Fruit fly (Drosophila melanogaster) whole organism, embryonic: Measurements from ENCODE around the gene Lcp65Aa.

Source experiments
- Blimp-1 ChIP-seq: fragments of 200-800 bp; sonication (Bioruptor generic); optimal IDR thresholded peaks from 3 replicates; lab custom pipeline; 2018; ENCODE audit warnings: missing biosample characterization, missing genetic modification characterization, mild to moderate bottlenecking, moderate library complexity, missing genetic modification reagents
- C15 ChIP-seq: fragments of 200-800 bp; sonication (Bioruptor generic); IDR thresholded peaks from 3 replicates; pipeline ENCODE4 v1.3.6; 2022; ENCODE audit warnings: missing biosample characterization, missing genetic modification characterization
- CG10462 ChIP-seq: fragments of 200-800 bp; sonication (Bioruptor generic); optimal IDR thresholded peaks from 2 replicates; lab custom pipeline; 2016; ENCODE audit warnings: missing biosample characterization, missing genetic modification characterization
- CG11696 ChIP-seq: fragments of 200-800 bp; sonication (Bioruptor generic); IDR thresholded peaks from 2 replicates; pipeline ENCODE4 v1.3.6; 2022; ENCODE audit warnings: missing biosample characterization, missing genetic modification characterization
- CG11723 ChIP-seq: fragments of 200-800 bp; sonication (Bioruptor generic); optimal IDR thresholded peaks from 2 replicates; lab custom pipeline; 2017; ENCODE audit warnings: missing biosample characterization, mild to moderate bottlenecking, missing genetic modification characterization
- CG12299 ChIP-seq: fragments of 200-800 bp; sonication (Bioruptor generic); optimal IDR thresholded peaks from 2 replicates; lab custom pipeline; 2018; ENCODE audit warnings: missing biosample characterization, mild to moderate bottlenecking, missing genetic modification characterization
- CG12769 ChIP-seq: fragments of 200-800 bp; sonication (Bioruptor generic); optimal IDR thresholded peaks from 2 replicates; lab custom pipeline; 2019; ENCODE audit warnings: missing biosample characterization, mild to moderate bottlenecking, missing genetic modification characterization, moderate library complexity
- CG13624 ChIP-seq: fragments of 200-800 bp; sonication (Bioruptor generic); optimal IDR thresholded peaks from 2 replicates; lab custom pipeline; 2016; ENCODE audit warnings: missing biosample characterization, missing genetic modification characterization
- CG13894 ChIP-seq: fragments of 200-800 bp; sonication (Bioruptor generic); optimal IDR thresholded peaks from 3 replicates; lab custom pipeline; 2018; ENCODE audit warnings: missing biosample characterization, mild to moderate bottlenecking, missing genetic modification characterization, moderate library complexity
- CG16863 ChIP-seq: fragments of 200-800 bp; sonication (Bioruptor generic); optimal IDR thresholded peaks from 3 replicates; lab custom pipeline; 2016; ENCODE audit warnings: missing biosample characterization, missing genetic modification characterization
- CG17385 ChIP-seq: fragments of 200-800 bp; sonication (Bioruptor generic); optimal IDR thresholded peaks from 3 replicates; lab custom pipeline; 2018; ENCODE audit warnings: missing biosample characterization, mild to moderate bottlenecking, missing genetic modification characterization
- CG17829 ChIP-seq: fragments of 200-800 bp; optimal IDR thresholded peaks from 2 replicates; lab custom pipeline; 2019; ENCODE audit warnings: missing biosample characterization, mild to moderate bottlenecking, missing genetic modification characterization, moderate library complexity
- CG18262 ChIP-seq: fragments of 200-800 bp; optimal IDR thresholded peaks from 3 replicates; lab custom pipeline; 2019; ENCODE audit warnings: missing biosample characterization, mild to moderate bottlenecking, missing genetic modification characterization, moderate library complexity
- CG18599 ChIP-seq: fragments of 200-800 bp; sonication (Bioruptor generic); optimal IDR thresholded peaks from 3 replicates; lab custom pipeline; 2017; ENCODE audit warnings: missing biosample characterization, missing genetic modification characterization, mild to moderate bottlenecking, moderate library complexity, missing genetic modification reagents
- CG30431 ChIP-seq: fragments of 200-800 bp; sonication (Bioruptor generic); optimal IDR thresholded peaks from 2 replicates; lab custom pipeline; 2017; ENCODE audit warnings: missing biosample characterization, missing genetic modification characterization
- CG43689 ChIP-seq: fragments of 200-800 bp; sonication (Bioruptor generic); IDR thresholded peaks from 2 replicates; pipeline ENCODE4 v1.3.6; 2022; ENCODE audit warnings: missing biosample characterization, missing genetic modification characterization
- CG4707 ChIP-seq: fragments of 200-800 bp; sonication (Bioruptor generic); optimal IDR thresholded peaks from 2 replicates; lab custom pipeline; 2018; ENCODE audit warnings: missing biosample characterization, mild to moderate bottlenecking, missing genetic modification characterization, moderate library complexity
- CG6654 ChIP-seq: fragments of 200-800 bp; sonication (Bioruptor generic); optimal IDR thresholded peaks from 2 replicates; lab custom pipeline; 2017; ENCODE audit warnings: missing biosample characterization, mild to moderate bottlenecking, missing genetic modification characterization
- CG7556 ChIP-seq: fragments of 200-800 bp; sonication (Bioruptor generic); optimal IDR thresholded peaks from 2 replicates; lab custom pipeline; 2017; ENCODE audit warnings: missing biosample characterization, mild to moderate bottlenecking, missing genetic modification characterization
- Deaf1 ChIP-seq: fragments of 200-800 bp; optimal IDR thresholded peaks from 3 replicates; lab custom pipeline; 2019; ENCODE audit warnings: missing biosample characterization, mild to moderate bottlenecking, missing genetic modification characterization, moderate library complexity
- Dp ChIP-seq: fragments of 200-800 bp; sonication (Bioruptor generic); optimal IDR thresholded peaks from 2 replicates; lab custom pipeline; 2018; ENCODE audit warnings: missing biosample characterization, mild to moderate bottlenecking, missing genetic modification characterization, moderate library complexity
- E2f2 ChIP-seq: fragments of 200-800 bp; sonication (Bioruptor generic); IDR thresholded peaks from 2 replicates; pipeline ENCODE4 v1.3.6; 2022; ENCODE audit warnings: missing biosample characterization, missing genetic modification characterization
- Eip74EF ChIP-seq, 2 experiments: fragments of 200-800 bp in 1 of 2; fragments of >200 bp in 1 of 2; sonication (Bioruptor generic) in 1 of 2; optimal IDR thresholded peaks; 2 replicates each; lab custom pipeline; 2017 to 2019; ENCODE audit warnings: missing biosample characterization in 2 of 2, missing genetic modification characterization in 2 of 2, mild to moderate bottlenecking in 1 of 2, moderate library complexity in 1 of 2
- Hr51 ChIP-seq, 2 experiments: fragments of 200-800 bp; sonication (Bioruptor generic); optimal IDR thresholded peaks; 2 replicates in 1 of 2; 3 replicates in 1 of 2; lab custom pipeline; 2016 to 2018; ENCODE audit warnings: missing biosample characterization in 2 of 2, missing genetic modification characterization in 2 of 2, mild to moderate bottlenecking in 1 of 2, moderate library complexity in 1 of 2
- Lhr ChIP-seq: fragments of 200-800 bp; sonication (Bioruptor generic); optimal IDR thresholded peaks from 3 replicates; lab custom pipeline; 2017; ENCODE audit warnings: mild to moderate bottlenecking, missing biosample characterization, missing genetic modification reagents, missing genetic modification characterization
- Nf-YC ChIP-seq: fragments of 200-800 bp; optimal IDR thresholded peaks from 3 replicates; lab custom pipeline; 2019; ENCODE audit warnings: missing biosample characterization, mild to moderate bottlenecking, missing genetic modification characterization, moderate library complexity
- Oli ChIP-seq: fragments of 200-800 bp; sonication (Bioruptor generic); optimal IDR thresholded peaks from 2 replicates; lab custom pipeline; 2018; ENCODE audit warnings: missing biosample characterization, mild to moderate bottlenecking, missing genetic modification characterization, moderate library complexity
- YL-1 ChIP-seq: fragments of 200-800 bp; sonication (Bioruptor generic); optimal IDR thresholded peaks from 3 replicates; lab custom pipeline; 2017; ENCODE audit warnings: missing biosample characterization, mild to moderate bottlenecking, missing genetic modification characterization
- al ChIP-seq: fragments of 200-800 bp; sonication (Bioruptor generic); IDR thresholded peaks from 2 replicates; pipeline ENCODE4 v1.3.6; 2022; ENCODE audit warnings: missing biosample characterization, missing genetic modification characterization
- cad ChIP-seq: fragments of >200 bp; optimal IDR thresholded peaks from 2 replicates; lab custom pipeline; 2017; ENCODE audit warnings: missing biosample characterization, missing genetic modification characterization
- crp ChIP-seq, 2 experiments: fragments of 200-800 bp; sonication (Bioruptor generic); optimal IDR thresholded peaks; 2 replicates in 1 of 2; 3 replicates in 1 of 2; lab custom pipeline; 2017; ENCODE audit warnings: missing biosample characterization in 2 of 2, missing genetic modification characterization in 2 of 2, mild to moderate bottlenecking in 1 of 2, moderate library complexity in 1 of 2
- danr ChIP-seq: fragments of 200-800 bp; sonication (Bioruptor generic); IDR thresholded peaks from 2 replicates; pipeline ENCODE4 v1.3.6; 2022; ENCODE audit warnings: missing biosample characterization, missing genetic modification characterization
- disco-r ChIP-seq: fragments of 200-800 bp; sonication (Bioruptor generic); optimal IDR thresholded peaks from 2 replicates; lab custom pipeline; 2016; ENCODE audit warnings: missing biosample characterization, missing genetic modification characterization
- emc ChIP-seq: fragments of 200-800 bp; sonication (Bioruptor generic); optimal IDR thresholded peaks from 2 replicates; lab custom pipeline; 2016; ENCODE audit warnings: missing biosample characterization, missing genetic modification characterization
- ewg ChIP-seq: fragments of 200-800 bp; sonication (Bioruptor generic); optimal IDR thresholded peaks from 3 replicates; lab custom pipeline; 2017; ENCODE audit warnings: mild to moderate bottlenecking, missing biosample characterization, missing genetic modification reagents, missing genetic modification characterization
- gce ChIP-seq: fragments of 200-800 bp; sonication (Bioruptor generic); IDR thresholded peaks from 3 replicates; pipeline ENCODE4 v1.3.6; 2022; ENCODE audit warnings: missing biosample characterization, missing genetic modification characterization
- gcm ChIP-seq: fragments of 200-800 bp; sonication (Bioruptor generic); optimal IDR thresholded peaks from 2 replicates; lab custom pipeline; 2019; ENCODE audit warnings: missing biosample characterization, mild to moderate bottlenecking, missing genetic modification characterization, moderate library complexity
- gt ChIP-seq: fragments of 200-800 bp; sonication (Bioruptor generic); IDR thresholded peaks from 2 replicates; pipeline ENCODE4 v1.3.6; 2022; ENCODE audit warnings: missing biosample characterization, missing genetic modification characterization
- nerfin-2 ChIP-seq: fragments of 200-800 bp; sonication (Bioruptor generic); IDR thresholded peaks from 2 replicates; pipeline ENCODE4 v1.3.6; 2022; ENCODE audit warnings: missing biosample characterization, missing genetic modification characterization; ENCODE audit not compliant: partially characterized antibody
- pfk ChIP-seq: fragments of 200-800 bp; sonication (Bioruptor generic); optimal IDR thresholded peaks from 2 replicates; lab custom pipeline; 2018; ENCODE audit warnings: missing biosample characterization, mild to moderate bottlenecking, missing genetic modification characterization, moderate library complexity
- psq ChIP-seq: fragments of 200-800 bp; sonication (Bioruptor generic); optimal IDR thresholded peaks from 2 replicates; lab custom pipeline; 2017; ENCODE audit warnings: missing biosample characterization, missing genetic modification characterization
- salm ChIP-seq: fragments of 200-800 bp; sonication (Bioruptor generic); optimal IDR thresholded peaks from 2 replicates; lab custom pipeline; 2018; ENCODE audit warnings: missing biosample characterization, mild to moderate bottlenecking, missing genetic modification characterization
- sens ChIP-seq: fragments of 200-800 bp; sonication (Bioruptor generic); peaks from one replicate; lab custom pipeline; 2016; ENCODE audit warnings: missing biosample characterization, missing genetic modification characterization
- sisA ChIP-seq: fragments of 200-800 bp; sonication (Bioruptor generic); IDR thresholded peaks from 2 replicates; pipeline ENCODE4 v1.3.6; 2022; ENCODE audit warnings: missing biosample characterization, missing genetic modification characterization
- sqz ChIP-seq: fragments of 200-800 bp; sonication (Bioruptor generic); optimal IDR thresholded peaks from 3 replicates; lab custom pipeline; 2018; ENCODE audit warnings: missing biosample characterization, mild to moderate bottlenecking, missing genetic modification characterization
- stwl ChIP-seq: fragments of 200-800 bp; sonication (Bioruptor generic); optimal IDR thresholded peaks from 3 replicates; lab custom pipeline; 2018; ENCODE audit warnings: missing biosample characterization, mild to moderate bottlenecking, missing genetic modification characterization, moderate library complexity
- unc-4 ChIP-seq: fragments of 200-800 bp; sonication (Bioruptor generic); IDR thresholded peaks from 2 replicates; pipeline ENCODE4 v1.3.6; 2022; ENCODE audit warnings: missing biosample characterization, missing genetic modification characterization; ENCODE audit not compliant: partially characterized antibody
- wek ChIP-seq: fragments of 200-800 bp; sonication (Bioruptor generic); optimal IDR thresholded peaks from 3 replicates; lab custom pipeline; 2018; ENCODE audit warnings: missing biosample characterization, mild to moderate bottlenecking, missing genetic modification characterization, moderate library complexity
- wor ChIP-seq: fragments of 200-800 bp; sonication (Bioruptor generic); IDR thresholded peaks from 2 replicates; pipeline ENCODE4 v1.3.6; 2022; ENCODE audit warnings: missing biosample characterization, missing genetic modification characterization

The Lcp65Aa gene

dm6 chr3L:6139924-6140574 lies 11.1 kb upstream of the Lcp65Aa start, which contains the start of gene Cpr65Av (continued):
- TF ChIP-seq crp (GFP tag; optimal IDR thresholded peaks at IDR 0.05; lab: Kevin White, UChicago) (no peak), CG11723 (GFP tag; lab: Kevin White, UChicago) (no peak), salm (tag; lab: Kevin White, UChicago) (no peak), CG18262 (tag; lab: Kevin White, UChicago) (no peak), wor (no peak), cad (GFP tag; lab: Kevin White, UChicago) (no peak), ewg (GFP tag; lab: Kevin White, UChicago) (no peak), sens (GFP tag; lab: Kevin White, UChicago) (peak; percentile 83), C15 (GFP tag; lab: Robert Waterston, UW) (no peak), CG4707 (GFP tag; lab: Kevin White, UChicago) (peak; percentile 28), CG17385 (GFP tag; lab: Kevin White, UChicago) (peak; percentile 2), CG7556 (GFP tag; lab: Kevin White, UChicago) (no peak), Eip74EF (GFP tag; optimal IDR thresholded peaks at IDR 0.05; lab: Kevin White, UChicago) (peak in 1 of 2 experiments; percentile 11), disco-r (GFP tag; lab: Kevin White, UChicago) (no peak), CG13894 (tag; lab: Kevin White, UChicago) (no peak), CG13624 (GFP tag; lab: Kevin White, UChicago) (no peak), CG16863 (GFP tag; lab: Kevin White, UChicago) (no peak), CG6654 (GFP tag; lab: Kevin White, UChicago) (no peak), CG12299 (tag; lab: Kevin White, UChicago) (no peak), Lhr (no peak), Dp (GFP tag; lab: Kevin White, UChicago) (no peak), Blimp-1 (peak; percentile 13), psq (no peak), gcm (GFP tag; lab: Kevin White, UChicago) (no peak), CG11696 (GFP tag; lab: Robert Waterston, UW) (no peak), Oli (tag; lab: Kevin White, UChicago) (no peak), CG43689 (GFP tag; lab: Robert Waterston, UW) (no peak), CG18599 (GFP tag; lab: Kevin White, UChicago) (peak; percentile 2), danr (GFP tag; lab: Robert Waterston, UW) (no peak), unc-4 (GFP tag; lab: Robert Waterston, UW) (no peak), CG10462 (GFP tag; lab: Kevin White, UChicago) (no peak), CG12769 (tag; lab: Kevin White, UChicago) (no peak), YL-1 (GFP tag; lab: Kevin White, UChicago) (no peak), stwl (tag; lab: Kevin White, UChicago) (no peak), CG17829 (tag; lab: Kevin White, UChicago) (no peak), emc (GFP tag; lab: Kevin White, UChicago) (no peak), gt (GFP tag; lab: Robert Waterston, UW) (no peak), E2f2 (no peak), nerfin-2 (GFP tag; lab: Robert Waterston, UW) (no peak), al (GFP tag; lab: Robert Waterston, UW) (no peak), gce (GFP tag; lab: Robert Waterston, UW) (0 out of 3 replicates have a peak, but pooled peaks have one; percentile 28), sqz (GFP tag; lab: Kevin White, UChicago) (peak; percentile 43), Hr51 (GFP tag; optimal IDR thresholded peaks at IDR 0.05; lab: Kevin White, UChicago) (peak in 1 of 2 experiments; percentile 43), sisA (no peak), Deaf1 (tag; lab: Kevin White, UChicago) (no peak), wek (GFP tag; lab: Kevin White, UChicago) (peak; percentile 50), CG30431 (GFP tag; lab: Kevin White, UChicago) (no peak), Nf-YC (tag; lab: Kevin White, UChicago) (no peak), pfk (GFP tag; lab: Kevin White, UChicago) (no peak)
